Fruit fly (Drosophila melanogaster): ENCODE results near the gene CG12155.

Gene CG12155

DNA sequence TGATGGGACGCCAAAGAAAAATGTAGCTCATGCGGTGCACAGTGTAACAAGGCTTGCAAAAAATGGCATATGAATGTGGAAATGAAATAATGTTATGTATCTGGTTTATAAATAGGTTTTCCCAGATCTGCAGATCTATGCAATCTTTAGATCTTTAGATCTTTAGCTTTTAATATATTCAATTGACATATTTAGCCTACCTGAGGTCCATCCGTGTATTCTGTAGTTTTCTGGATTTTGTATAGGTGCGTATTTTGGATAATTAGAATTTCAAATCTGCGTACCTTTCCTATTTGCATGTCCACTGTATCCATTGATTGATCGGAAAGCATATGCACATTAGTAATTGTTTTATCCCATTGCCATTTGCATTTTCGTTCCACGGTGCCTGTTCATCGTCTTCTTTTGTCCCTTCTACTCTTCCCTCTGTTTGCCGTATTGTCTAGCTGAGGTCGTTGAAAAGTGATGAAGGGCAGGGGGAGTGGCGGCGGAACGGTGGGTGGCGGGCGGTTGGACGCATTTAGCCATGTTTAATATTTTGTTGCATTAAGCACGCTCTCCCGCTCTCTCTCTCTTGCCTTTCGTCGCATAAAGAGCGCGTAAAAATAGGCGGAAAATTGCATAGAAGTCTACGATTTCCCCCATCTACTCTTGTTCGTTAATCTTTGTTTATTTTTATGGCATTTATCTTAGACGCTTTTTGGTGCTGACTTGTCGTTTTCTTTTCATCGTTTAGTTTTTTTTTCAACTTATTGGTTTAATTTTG lies 19.4 kb upstream of the CG12155 start, which contains the start of gene CHES-1-like:
CHES-1-like (minus strand) TSS at position 444 of the 766 bp plus-strand sequence.
- TF ChIP-seq CG8478 (optimal IDR thresholded peaks at IDR 0.05), result no peak
- no peak for TF ChIP-seq CTCF (optimal IDR thresholded peaks at IDR 0.05)

dm6 chrX:7709708-7710438 lies 18.7 kb upstream of the CG12155 start:
- TF ChIP-seq CG8478 (optimal IDR thresholded peaks at IDR 0.05), result no peak

DNA sequence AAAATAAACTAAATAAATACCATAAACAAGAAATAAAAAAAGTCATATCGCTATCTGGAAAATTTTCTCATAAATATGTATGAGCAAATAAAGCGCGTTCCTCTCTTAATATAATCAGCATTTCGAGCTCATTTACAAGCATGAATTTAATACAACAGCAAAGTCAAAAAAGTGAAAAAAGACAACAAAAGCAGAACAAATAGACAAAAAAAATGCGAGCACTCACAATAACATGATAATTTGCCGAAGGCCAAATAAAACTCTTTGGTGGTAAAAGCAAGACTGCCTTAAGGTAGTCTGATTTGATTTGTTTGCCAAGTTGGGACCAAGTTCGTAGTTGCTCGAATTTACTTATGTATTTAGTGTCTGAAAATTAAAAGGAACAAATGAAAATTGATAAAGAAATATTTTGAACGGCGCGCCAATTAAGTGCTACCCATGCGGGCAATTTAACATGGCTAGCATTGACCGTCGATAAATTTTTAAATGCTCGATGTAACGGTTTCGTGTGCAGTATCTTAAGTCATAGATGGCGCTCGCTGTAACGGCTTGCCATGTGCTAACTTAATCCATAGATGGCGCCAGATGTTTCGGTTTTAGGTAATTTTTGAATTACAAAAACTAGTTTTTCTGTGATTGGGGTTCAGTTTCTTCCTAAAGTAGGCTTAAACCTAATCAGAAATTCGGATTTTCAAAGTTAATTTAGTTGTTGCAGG lies 18.0 kb upstream of the CG12155 start:
- TF ChIP-seq CTCF (optimal IDR thresholded peaks at IDR 0.05) (peak; percentile 96), CG8478 (optimal IDR thresholded peaks at IDR 0.05) (no peak)

- TF ChIP-seq CTCF (optimal IDR thresholded peaks at IDR 0.05) (no peak), CG8478 (optimal IDR thresholded peaks at IDR 0.05) (no peak)
Observed at dm6 chrX:7715433-7715832, 13.1 kb upstream of the CG12155 start.

- TF ChIP-seq CTCF (optimal IDR thresholded peaks at IDR 0.05) (no peak), CG8478 (optimal IDR thresholded peaks at IDR 0.05) (no peak)
Observed at dm6 chrX:7717832-7718231, 10.7 kb upstream of the CG12155 start, which contains the start of gene CG15478. TSS of gene CG15478 (minus strand) at chrX:7717932.

DNA sequence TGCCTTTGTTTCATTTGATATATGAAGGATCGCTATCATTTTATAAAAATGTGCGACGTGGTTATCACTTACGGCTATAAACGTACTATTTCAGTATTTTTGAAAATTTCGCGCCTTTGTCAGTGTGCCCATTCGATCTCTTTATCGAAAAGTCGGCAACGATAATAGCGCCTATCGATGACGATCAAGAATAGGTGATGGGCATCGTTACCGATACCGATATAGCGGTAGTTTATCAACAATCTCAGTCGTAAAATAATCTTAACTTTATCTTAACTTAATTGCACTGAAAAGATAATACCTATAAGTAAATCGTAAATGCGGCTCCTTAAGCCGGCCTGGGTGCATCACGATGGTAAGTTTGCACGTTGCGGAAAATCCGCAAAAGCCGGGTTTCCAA lies 6.7 kb upstream of the CG12155 start, which contains the start of gene Hira:
Hira (plus strand) TSS at position 215 of the 400 bp plus-strand sequence.
- TF ChIP-seq CTCF (optimal IDR thresholded peaks at IDR 0.05) (peak in 1 of 2 experiments; percentile 19), CG8478 (optimal IDR thresholded peaks at IDR 0.05) (no peak)

- no peak for TF ChIP-seq CTCF (optimal IDR thresholded peaks at IDR 0.05)
- no peak for TF ChIP-seq CG8478 (optimal IDR thresholded peaks at IDR 0.05)
Observed at dm6 chrX:7734131-7734930, 5.8 kb downstream of the CG12155 start, which contains the start of the genes Pdp and Rab39. TSS of gene Pdp (minus strand) at chrX:7734651. TSS of gene Rab39 (plus strand) at chrX:7734923.

DNA sequence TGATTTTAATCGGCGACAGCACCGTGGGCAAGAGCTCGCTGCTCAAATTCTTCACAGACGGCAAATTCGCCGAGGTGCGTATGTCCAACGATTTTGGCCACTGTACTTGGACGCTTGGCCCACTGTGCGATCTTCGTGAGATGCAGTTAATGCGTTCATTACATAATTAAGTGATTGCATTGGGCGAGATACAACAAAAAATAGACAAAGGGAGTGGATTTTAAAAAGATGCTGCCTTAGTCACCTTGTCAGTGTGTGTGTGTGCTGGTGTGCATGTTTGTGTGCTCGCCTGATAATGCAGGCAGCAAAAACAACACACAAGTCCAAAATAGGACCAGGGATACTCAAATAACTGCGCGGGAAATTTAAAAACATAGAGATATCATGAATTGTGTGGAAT lies 6.7 kb downstream of the CG12155 start:
- TF ChIP-seq CTCF (optimal IDR thresholded peaks at IDR 0.05) (no peak), CG8478 (optimal IDR thresholded peaks at IDR 0.05) (no peak)

DNA sequence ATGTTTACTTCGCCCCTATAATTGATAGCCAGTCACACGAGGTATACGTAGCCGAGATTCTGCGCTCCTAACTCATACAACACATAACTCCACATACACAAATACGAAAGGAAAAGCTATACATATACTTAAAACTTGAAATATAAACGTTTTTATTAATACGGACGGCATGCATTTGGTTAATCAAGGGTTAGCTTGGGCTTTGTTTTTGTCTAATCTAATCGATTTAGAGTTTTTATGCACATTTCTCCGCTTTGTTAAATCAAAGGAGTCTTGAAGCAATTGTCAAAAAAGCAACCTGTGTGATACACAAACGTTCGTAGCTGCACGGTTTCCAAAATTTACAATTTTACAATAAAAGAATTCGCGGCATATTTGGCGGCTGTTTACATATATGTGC lies 8.0 kb downstream of the CG12155 start, which contains the start of gene Tom40:
Tom40 (plus strand) TSS at position 301 of the 400 bp plus-strand sequence.
- no peak for TF ChIP-seq CG8478 (optimal IDR thresholded peaks at IDR 0.05)
- no peak for TF ChIP-seq CTCF (optimal IDR thresholded peaks at IDR 0.05)

dm6 chrX:7737156-7737771 lies 8.7 kb downstream of the CG12155 start:
- TF ChIP-seq CG8478 (optimal IDR thresholded peaks at IDR 0.05) (no peak), CTCF (optimal IDR thresholded peaks at IDR 0.05) (no peak)

DNA sequence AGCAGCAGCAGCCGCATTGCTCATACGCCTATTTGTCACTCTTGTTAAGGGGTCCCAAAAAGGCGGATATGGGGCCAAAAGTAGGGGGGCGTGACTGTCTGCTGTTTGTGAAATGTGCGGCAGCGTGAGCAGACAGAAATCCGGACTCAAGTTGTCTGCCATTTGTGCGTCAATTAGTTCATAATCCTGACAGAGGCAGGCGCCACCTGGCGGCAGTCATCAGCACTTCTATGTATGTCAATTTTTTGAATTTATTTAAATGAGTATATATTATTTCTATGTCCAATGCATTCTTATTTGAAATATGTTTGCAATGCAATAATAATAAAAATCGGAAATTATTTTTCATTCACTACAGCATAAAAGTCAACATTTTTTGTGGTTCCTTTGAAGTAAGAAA lies 15.5 kb downstream of the CG12155 start:
- no peak for TF ChIP-seq CG8478 (optimal IDR thresholded peaks at IDR 0.05)
- TF ChIP-seq CTCF (optimal IDR thresholded peaks at IDR 0.05), result peak; percentile 76

dm6 chrX:7746342-7746741 lies 17.8 kb downstream of the CG12155 start:
- TF ChIP-seq CG8478 (optimal IDR thresholded peaks at IDR 0.05) (no peak), CTCF (optimal IDR thresholded peaks at IDR 0.05) (no peak)

dm6 chrX:7764682-7765081 lies 36.1 kb downstream of the CG12155 start, which contains the start of gene Ir7a:
TSS of gene Ir7a (plus strand) at chrX:7764982.
- TF ChIP-seq CTCF (optimal IDR thresholded peaks at IDR 0.05) (no peak), CG8478 (optimal IDR thresholded peaks at IDR 0.05) (no peak)

All from S2 (cell line).